Fruit fly (Drosophila melanogaster) whole organism, adult: Measurements from ENCODE around the gene CG13070.

Experiments
- CG11617 ChIP-seq: fragments of 200-800 bp; sonication (Bioruptor generic); optimal IDR thresholded peaks from 2 replicates; lab custom pipeline; 2017; ENCODE audit warnings: mild to moderate bottlenecking, missing biosample characterization, missing genetic modification reagents, missing genetic modification characterization
- CG12768 ChIP-seq: fragments of 200-800 bp; sonication (Bioruptor generic); optimal IDR thresholded peaks from 2 replicates; lab custom pipeline; 2017; ENCODE audit warnings: missing biosample characterization, missing genetic modification characterization, mild to moderate bottlenecking, moderate library complexity, missing genetic modification reagents
- CG14711 ChIP-seq: fragments of 200-800 bp; sonication (Bioruptor generic); optimal IDR thresholded peaks from 2 replicates; lab custom pipeline; 2018; ENCODE audit warnings: missing biosample characterization, mild to moderate bottlenecking, missing genetic modification characterization, moderate library complexity
- CG1620 ChIP-seq: fragments of 200-800 bp; sonication (Bioruptor generic); optimal IDR thresholded peaks from 2 replicates; lab custom pipeline; 2016; ENCODE audit warnings: missing biosample characterization, missing genetic modification characterization
- CG33017 ChIP-seq: fragments of 200-800 bp; sonication (Bioruptor generic); optimal IDR thresholded peaks from 2 replicates; lab custom pipeline; 2018; ENCODE audit warnings: missing biosample characterization, mild to moderate bottlenecking, missing genetic modification characterization, moderate library complexity
- CG5204 ChIP-seq: fragments of 200-800 bp; sonication (Bioruptor generic); optimal IDR thresholded peaks from 2 replicates; lab custom pipeline; 2016; ENCODE audit warnings: missing biosample characterization, missing genetic modification characterization
- CG7045 ChIP-seq: fragments of 200-800 bp; sonication (Bioruptor generic); optimal IDR thresholded peaks from 2 replicates; lab custom pipeline; 2017; ENCODE audit warnings: missing biosample characterization, mild to moderate bottlenecking, missing genetic modification characterization
- CG7101 ChIP-seq: fragments of 200-800 bp; sonication (Bioruptor generic); optimal IDR thresholded peaks from 2 replicates; lab custom pipeline; 2018; ENCODE audit warnings: missing biosample characterization, mild to moderate bottlenecking, missing genetic modification characterization, moderate library complexity
- Clk ChIP-seq: fragments of 200-800 bp; sonication (Bioruptor generic); optimal IDR thresholded peaks from 2 replicates; lab custom pipeline; 2017; ENCODE audit warnings: missing biosample characterization, missing genetic modification characterization
- Crg-1 ChIP-seq: fragments of 200-800 bp; sonication (Bioruptor generic); optimal IDR thresholded peaks from 2 replicates; lab custom pipeline; 2016; ENCODE audit warnings: missing biosample characterization, missing genetic modification characterization
- Hr96 ChIP-seq: fragments of 200-800 bp; sonication (Bioruptor generic); optimal IDR thresholded peaks from 2 replicates; lab custom pipeline; 2016; ENCODE audit warnings: missing biosample characterization, missing genetic modification characterization
- Mnt ChIP-seq: fragments of 200-800 bp; sonication (Bioruptor generic); optimal IDR thresholded peaks from 2 replicates; lab custom pipeline; 2016; ENCODE audit warnings: missing biosample characterization, mild to moderate bottlenecking, missing genetic modification characterization
- bab1 ChIP-seq: fragments of 200-800 bp; sonication (Bioruptor generic); optimal IDR thresholded peaks from 3 replicates; lab custom pipeline; 2019; ENCODE audit warnings: missing biosample characterization, mild to moderate bottlenecking, missing genetic modification characterization, moderate library complexity
- cic ChIP-seq: fragments of 200-800 bp; sonication (Bioruptor generic); optimal IDR thresholded peaks from 2 replicates; lab custom pipeline; 2017; ENCODE audit warnings: missing biosample characterization, mild to moderate bottlenecking, missing genetic modification characterization, moderate library complexity
- cnc ChIP-seq, 2 experiments: fragments of >200 bp; optimal IDR thresholded peaks; 2 replicates each; lab custom pipeline; 2017
- kay ChIP-seq: fragments of 200-800 bp; sonication (Bioruptor generic); peaks from one replicate; lab custom pipeline; 2016; ENCODE audit warnings: missing biosample characterization, missing genetic modification characterization, borderline replicate concordance
- ovo ChIP-seq: fragments of 200-800 bp; sonication (Bioruptor generic); optimal IDR thresholded peaks from 2 replicates; lab custom pipeline; 2016; ENCODE audit warnings: missing biosample characterization, missing genetic modification characterization
- pad ChIP-seq: fragments of 200-800 bp; sonication (Bioruptor generic); optimal IDR thresholded peaks from 3 replicates; lab custom pipeline; 2017; ENCODE audit warnings: missing biosample characterization, missing genetic modification characterization, mild to moderate bottlenecking, moderate library complexity, missing genetic modification reagents
- tj ChIP-seq: fragments of 200-800 bp; sonication (Bioruptor generic); optimal IDR thresholded peaks from 3 replicates; lab custom pipeline; 2017; ENCODE audit warnings: missing biosample characterization, mild to moderate bottlenecking, missing genetic modification characterization, moderate library complexity
- toe ChIP-seq: fragments of 200-800 bp; sonication (Bioruptor generic); optimal IDR thresholded peaks from 2 replicates; lab custom pipeline; 2016; ENCODE audit warnings: missing biosample characterization, missing genetic modification characterization

Gene CG13070

dm6 chr3L:16285346-16285911 is 22.3 kb downstream of the CG13070 start, which contains the start of gene CG13047:
Gene CG13047 (minus strand): TSS chr3L:16285396.
- no peak for TF ChIP-seq tj
- no peak for TF ChIP-seq Clk (GFP tag; lab: Kevin White, UChicago)
- TF ChIP-seq Crg-1 (GFP tag; lab: Kevin White, UChicago) = no peak
- TF ChIP-seq CG33017 (tag; lab: Kevin White, UChicago) = no peak
- TF ChIP-seq Mnt = no peak
- TF ChIP-seq CG7045 (GFP tag; lab: Kevin White, UChicago) = no peak
- no peak for TF ChIP-seq Hr96 (GFP tag; lab: Kevin White, UChicago)
- no peak for TF ChIP-seq cic
- no peak for TF ChIP-seq toe (GFP tag; lab: Kevin White, UChicago)

- TF ChIP-seq CG11617 (GFP tag; lab: Kevin White, UChicago) (no peak), cnc (optimal IDR thresholded peaks at IDR 0.05; lab: Kevin White, UChicago) (no peak), bab1 (GFP tag; lab: Kevin White, UChicago) (no peak), pad (GFP tag; lab: Kevin White, UChicago) (no peak), Clk (GFP tag; lab: Kevin White, UChicago) (no peak), ovo (GFP tag; lab: Kevin White, UChicago) (no peak), CG1620 (GFP tag; lab: Kevin White, UChicago) (no peak), CG12768 (no peak), Mnt (no peak), CG33017 (tag; lab: Kevin White, UChicago) (no peak), tj (no peak), Crg-1 (GFP tag; lab: Kevin White, UChicago) (no peak), CG14711 (no peak), kay (no peak), CG7045 (GFP tag; lab: Kevin White, UChicago) (no peak), CG5204 (no peak), CG7101 (tag; lab: Kevin White, UChicago) (no peak), cic (no peak), Hr96 (GFP tag; lab: Kevin White, UChicago) (no peak), toe (GFP tag; lab: Kevin White, UChicago) (no peak)
Measured at dm6 chr3L:16286258-16286657, 23.1 kb downstream of the CG13070 start.

dm6 chr3L:16288322-16288721 is 25.2 kb downstream of the CG13070 start, which contains the start of gene CG13046:
Gene CG13046 (minus strand): TSS chr3L:16288422.
- TF ChIP-seq CG11617 (GFP tag; lab: Kevin White, UChicago) = no peak
- no peak for TF ChIP-seq cic
- no peak for TF ChIP-seq cnc (optimal IDR thresholded peaks at IDR 0.05; lab: Kevin White, UChicago)
- no peak for TF ChIP-seq ovo (GFP tag; lab: Kevin White, UChicago)
- TF ChIP-seq tj = no peak
- no peak for TF ChIP-seq Hr96 (GFP tag; lab: Kevin White, UChicago)
- TF ChIP-seq CG7045 (GFP tag; lab: Kevin White, UChicago) = no peak
- no peak for TF ChIP-seq kay
- TF ChIP-seq Clk (GFP tag; lab: Kevin White, UChicago) = no peak
- TF ChIP-seq CG33017 (tag; lab: Kevin White, UChicago) = no peak
- no peak for TF ChIP-seq toe (GFP tag; lab: Kevin White, UChicago)
- TF ChIP-seq bab1 (GFP tag; lab: Kevin White, UChicago) = no peak
- no peak for TF ChIP-seq CG5204
- no peak for TF ChIP-seq pad (GFP tag; lab: Kevin White, UChicago)
- TF ChIP-seq Crg-1 (GFP tag; lab: Kevin White, UChicago) = no peak
- TF ChIP-seq Mnt = no peak
- TF ChIP-seq CG7101 (tag; lab: Kevin White, UChicago) = no peak
- TF ChIP-seq CG14711 = no peak
- no peak for TF ChIP-seq CG12768

dm6 chr3L:16289067-16289466 is 25.9 kb downstream of the CG13070 start:
- TF ChIP-seq Mnt (no peak), CG11617 (GFP tag; lab: Kevin White, UChicago) (no peak), CG1620 (GFP tag; lab: Kevin White, UChicago) (no peak), ovo (GFP tag; lab: Kevin White, UChicago) (no peak), toe (GFP tag; lab: Kevin White, UChicago) (no peak), Clk (GFP tag; lab: Kevin White, UChicago) (no peak), kay (no peak), CG14711 (no peak), CG7101 (tag; lab: Kevin White, UChicago) (no peak), Crg-1 (GFP tag; lab: Kevin White, UChicago) (no peak), cic (no peak), pad (GFP tag; lab: Kevin White, UChicago) (no peak), tj (no peak), CG7045 (GFP tag; lab: Kevin White, UChicago) (no peak), Hr96 (GFP tag; lab: Kevin White, UChicago) (no peak), CG33017 (tag; lab: Kevin White, UChicago) (no peak), CG12768 (no peak), cnc (optimal IDR thresholded peaks at IDR 0.05; lab: Kevin White, UChicago) (no peak), bab1 (GFP tag; lab: Kevin White, UChicago) (no peak), CG5204 (no peak)

DNA sequence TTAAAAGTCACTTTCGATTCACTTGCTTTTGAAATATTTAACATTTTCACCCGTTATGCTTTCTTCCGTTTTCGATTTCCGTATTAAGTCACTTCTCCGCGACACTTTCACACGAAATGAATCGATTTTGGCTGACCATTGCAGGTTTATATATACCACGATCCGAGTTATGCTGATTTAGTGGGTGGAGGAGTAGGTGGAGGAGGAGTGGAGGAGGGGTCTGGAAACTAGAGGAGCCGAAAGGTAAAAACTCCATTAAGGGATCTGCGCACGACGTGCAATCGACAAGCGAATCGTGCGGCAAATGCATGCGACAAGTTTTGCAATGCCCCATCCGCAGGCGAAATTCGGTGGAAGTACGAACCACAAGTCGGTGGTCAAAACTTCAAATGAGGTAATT is 27.7 kb downstream of the CG13070 start, which contains the start of gene CG13045:
Gene CG13045, minus strand, starts transcription at position 101 of the 400 bp plus-strand sequence.
- TF ChIP-seq bab1 (GFP tag; lab: Kevin White, UChicago) (no peak), kay (no peak), CG1620 (GFP tag; lab: Kevin White, UChicago) (no peak), cnc (optimal IDR thresholded peaks at IDR 0.05; lab: Kevin White, UChicago) (no peak), cic (no peak), Mnt (no peak), CG11617 (GFP tag; lab: Kevin White, UChicago) (no peak)

- TF ChIP-seq toe (GFP tag; lab: Kevin White, UChicago) = no peak
- TF ChIP-seq CG7045 (GFP tag; lab: Kevin White, UChicago) = no peak
- TF ChIP-seq Crg-1 (GFP tag; lab: Kevin White, UChicago) = no peak
- TF ChIP-seq CG12768 = no peak
- no peak for TF ChIP-seq ovo (GFP tag; lab: Kevin White, UChicago)
- TF ChIP-seq Clk (GFP tag; lab: Kevin White, UChicago) = no peak
- no peak for TF ChIP-seq pad (GFP tag; lab: Kevin White, UChicago)
- TF ChIP-seq kay = no peak
- no peak for TF ChIP-seq Mnt
- TF ChIP-seq Hr96 (GFP tag; lab: Kevin White, UChicago) = no peak
- no peak for TF ChIP-seq CG7101 (tag; lab: Kevin White, UChicago)
- TF ChIP-seq cnc (optimal IDR thresholded peaks at IDR 0.05; lab: Kevin White, UChicago) = no peak
- TF ChIP-seq CG33017 (tag; lab: Kevin White, UChicago) = no peak
- no peak for TF ChIP-seq CG5204
- no peak for TF ChIP-seq CG1620 (GFP tag; lab: Kevin White, UChicago)
- TF ChIP-seq CG14711 = no peak
- no peak for TF ChIP-seq bab1 (GFP tag; lab: Kevin White, UChicago)
Measured at dm6 chr3L:16291678-16292077, 28.5 kb downstream of the CG13070 start.
